Worm (Caenorhabditis elegans) whole organism, L4 larva: Measurements from ENCODE around the gene F55G11.4.

Experiments used
- F26F4.8 ChIP-seq: fragments of 200-800 bp; sonication (Bioruptor generic); conservative IDR thresholded peaks from 2 replicates; pipeline ENCODE4 v1.3.6; 2022; ENCODE audit warnings: missing genetic modification characterization, missing compliant biosample characterization
- R02D3.7 ChIP-seq: fragments of 150-350 bp; sonication (generic microtip); optimal IDR thresholded peaks from 3 replicates; lab custom pipeline; 2014; ENCODE audit warnings: missing biosample characterization, missing genetic modification characterization
- T26A8.4 ChIP-seq: fragments of 200-800 bp; sonication (Bioruptor generic); IDR thresholded peaks from 2 replicates; pipeline ENCODE4 v1.3.6; 2022; ENCODE audit warnings: missing genetic modification characterization, missing compliant biosample characterization
- aha-1 ChIP-seq: fragments of 150-350 bp; peaks from one replicate; lab custom pipeline; 2014; ENCODE audit warnings: missing biosample characterization, missing genetic modification characterization
- aly-2 ChIP-seq: sonication (generic microtip); optimal IDR thresholded peaks from 2 replicates; lab custom pipeline; 2018; ENCODE audit warnings: missing biosample characterization, missing genetic modification characterization
- arid-1 ChIP-seq: fragments of 200-800 bp; sonication (Bioruptor generic); conservative IDR thresholded peaks from 2 replicates; pipeline ENCODE4 v1.3.6; 2022; ENCODE audit warnings: missing genetic modification reagents, missing genetic modification characterization, missing compliant biosample characterization
- ceh-20 ChIP-seq: fragments of 200-800 bp; sonication (Bioruptor generic); IDR thresholded peaks from 2 replicates; pipeline ENCODE4 v1.3.6; 2022; ENCODE audit warnings: missing genetic modification reagents, missing genetic modification characterization, missing compliant biosample characterization
- ceh-44 ChIP-seq: fragments of 200-800 bp; sonication (Bioruptor generic); IDR thresholded peaks from 2 replicates; pipeline ENCODE4 v1.3.6; 2022; ENCODE audit warnings: missing genetic modification reagents, missing genetic modification characterization, missing compliant biosample characterization
- cey-2 ChIP-seq: sonication (generic microtip); optimal IDR thresholded peaks from 3 replicates; lab custom pipeline; 2017; ENCODE audit warnings: missing genetic modification characterization, mild to moderate bottlenecking, missing compliant biosample characterization, antibody characterized with exemption, borderline replicate concordance; ENCODE audit not compliant: insufficient read depth
- daf-16 ChIP-seq, 3 experiments: sonication (generic microtip); optimal IDR thresholded peaks; 2 replicates each; lab custom pipeline; 2016 to 2017; ENCODE audit warnings: missing genetic modification characterization in 3 of 3, missing genetic modification reagents in 3 of 3, mild to moderate bottlenecking in 2 of 3, missing compliant biosample characterization in 2 of 3, missing biosample characterization in 1 of 3, moderate library complexity in 1 of 3
- dmd-6 ChIP-seq: fragments of 200-800 bp; sonication (Bioruptor generic); IDR thresholded peaks from 2 replicates; pipeline ENCODE4 v1.3.6; 2022; ENCODE audit warnings: missing genetic modification reagents, missing genetic modification characterization, missing compliant biosample characterization
- dmd-8 ChIP-seq: fragments of 200-800 bp; sonication (Bioruptor generic); IDR thresholded peaks from 2 replicates; pipeline ENCODE4 v1.3.6; 2022; ENCODE audit warnings: missing genetic modification characterization, missing compliant biosample characterization
- dpl-1 ChIP-seq: fragments of 150-350 bp; optimal IDR thresholded peaks from 2 replicates; lab custom pipeline; 2014; ENCODE audit warnings: missing biosample characterization, missing genetic modification reagents, missing genetic modification characterization
- dve-1 ChIP-seq: sonication (generic microtip); optimal IDR thresholded peaks from 2 replicates; lab custom pipeline; 2017; ENCODE audit warnings: antibody characterized with exemption, mild to moderate bottlenecking, missing genetic modification characterization, missing compliant biosample characterization; ENCODE audit not compliant: insufficient read depth
- egl-27 ChIP-seq: sonication (generic microtip); optimal IDR thresholded peaks from 3 replicates; lab custom pipeline; 2017; ENCODE audit warnings: missing biosample characterization, missing genetic modification reagents, missing genetic modification characterization
- egl-43 ChIP-seq: fragments of 200-800 bp; sonication (Bioruptor generic); IDR thresholded peaks from 2 replicates; pipeline ENCODE4 v1.3.6; 2022; ENCODE audit warnings: missing genetic modification reagents, missing genetic modification characterization, missing compliant biosample characterization
- fos-1 ChIP-seq: fragments of 150-350 bp; optimal IDR thresholded peaks from 2 replicates; lab custom pipeline; 2014; ENCODE audit warnings: missing biosample characterization, missing genetic modification characterization
- gei-8 ChIP-seq: fragments of 200-800 bp; sonication (Bioruptor generic); optimal IDR thresholded peaks from 2 replicates; lab custom pipeline; 2018; ENCODE audit warnings: mild to moderate bottlenecking, missing genetic modification characterization, missing compliant biosample characterization
- hif-1 ChIP-seq, 2 experiments: sonication (generic microtip); optimal IDR thresholded peaks; 2 replicates each; lab custom pipeline; 2016 to 2017; ENCODE audit warnings: missing compliant biosample characterization in 2 of 2, missing genetic modification characterization in 2 of 2, missing genetic modification reagents in 2 of 2, missing genotype in 2 of 2, mild to moderate bottlenecking in 1 of 2
- hlh-11 ChIP-seq: fragments of 200-800 bp; sonication (Bioruptor generic); optimal IDR thresholded peaks from 2 replicates; lab custom pipeline; 2018; ENCODE audit warnings: mild to moderate bottlenecking, missing genetic modification characterization, missing compliant biosample characterization
- hlh-30 ChIP-seq: sonication (generic microtip); optimal IDR thresholded peaks from 2 replicates; lab custom pipeline; 2017; ENCODE audit warnings: antibody characterized with exemption, mild to moderate bottlenecking, missing genetic modification characterization, missing compliant biosample characterization; ENCODE audit not compliant: insufficient read depth
- lin-13 ChIP-seq: fragments of 150-350 bp; optimal IDR thresholded peaks from 2 replicates; lab custom pipeline; 2014; ENCODE audit warnings: missing biosample characterization, missing genetic modification reagents, missing genetic modification characterization
- lir-3 ChIP-seq: sonication (generic microtip); optimal IDR thresholded peaks from 2 replicates; lab custom pipeline; 2016; ENCODE audit warnings: mild to moderate bottlenecking, missing genetic modification characterization, missing compliant biosample characterization
- madf-9 ChIP-seq: fragments of 200-800 bp; sonication (Bioruptor generic); conservative IDR thresholded peaks from 2 replicates; pipeline ENCODE4 v1.3.6; 2022; ENCODE audit warnings: missing genetic modification reagents, missing genetic modification characterization, missing compliant biosample characterization
- mdl-1 ChIP-seq, 2 experiments: fragments of 150-350 bp in 1 of 2; sonication (generic microtip) in 1 of 2; optimal IDR thresholded peaks; 2 replicates each; lab custom pipeline; 2014 to 2017; ENCODE audit warnings: missing biosample characterization in 2 of 2, missing genetic modification characterization in 2 of 2
- mes-2 ChIP-seq: sonication (generic microtip); optimal IDR thresholded peaks from 2 replicates; lab custom pipeline; 2016; ENCODE audit warnings: missing genotype, mild to moderate bottlenecking, missing genetic modification characterization, missing compliant biosample characterization; ENCODE audit not compliant: poor library complexity, severe bottlenecking
- mxl-2 ChIP-seq: fragments of 200-800 bp; sonication (Bioruptor generic); conservative IDR thresholded peaks from 2 replicates; pipeline ENCODE4 v1.3.6; 2022; ENCODE audit warnings: missing genetic modification reagents, missing genetic modification characterization, missing compliant biosample characterization
- nhr-237 ChIP-seq: sonication (generic microtip); optimal IDR thresholded peaks from 2 replicates; lab custom pipeline; 2017; ENCODE audit warnings: missing biosample characterization, missing genetic modification characterization
- nhr-25 ChIP-seq: sonication (generic microtip); optimal IDR thresholded peaks from 2 replicates; lab custom pipeline; 2017; ENCODE audit warnings: missing genetic modification characterization, mild to moderate bottlenecking, missing compliant biosample characterization, antibody characterized with exemption, moderate library complexity, borderline replicate concordance; ENCODE audit not compliant: insufficient read depth
- nhr-28 ChIP-seq: fragments of 150-350 bp; optimal IDR thresholded peaks from 2 replicates; lab custom pipeline; 2014; ENCODE audit warnings: missing biosample characterization, missing genetic modification characterization
- nhr-6 ChIP-seq: fragments of 150-350 bp; optimal IDR thresholded peaks from 2 replicates; lab custom pipeline; 2014; ENCODE audit warnings: missing biosample characterization, missing genetic modification characterization
- nhr-76 ChIP-seq: fragments of 150-350 bp; optimal IDR thresholded peaks from 2 replicates; lab custom pipeline; 2014; ENCODE audit warnings: missing biosample characterization, missing genetic modification characterization
- php-3 ChIP-seq: fragments of 200-800 bp; sonication (Bioruptor generic); IDR thresholded peaks from 2 replicates; pipeline ENCODE4 v1.3.6; 2022; ENCODE audit warnings: missing genetic modification reagents, missing genetic modification characterization, missing compliant biosample characterization
- pqm-1 ChIP-seq: sonication (generic microtip); optimal IDR thresholded peaks from 2 replicates; lab custom pipeline; 2017; ENCODE audit warnings: missing biosample characterization, missing genetic modification characterization
- sdz-12 ChIP-seq: fragments of 200-800 bp; sonication (Bioruptor generic); optimal IDR thresholded peaks from 2 replicates; lab custom pipeline; 2018; ENCODE audit warnings: mild to moderate bottlenecking, missing genetic modification characterization, missing compliant biosample characterization
- spr-1 ChIP-seq: sonication (generic microtip); optimal IDR thresholded peaks from 2 replicates; lab custom pipeline; 2016; ENCODE audit warnings: mild to moderate bottlenecking, missing genetic modification characterization, missing compliant biosample characterization
- tag-97 ChIP-seq: fragments of 200-800 bp; sonication (Bioruptor generic); IDR thresholded peaks from 2 replicates; pipeline ENCODE4 v1.3.6; 2022; ENCODE audit warnings: missing genetic modification characterization, missing compliant biosample characterization
- unc-62 ChIP-seq, 3 experiments: fragments of 150-350 bp in 1 of 3; sonication (generic microtip); optimal IDR thresholded peaks in 2 of 3; peaks in 1 of 3; 1 replicate in 1 of 3; 2 replicates in 2 of 3; lab custom pipeline; 2014 to 2017; ENCODE audit warnings: missing biosample characterization in 3 of 3, missing genetic modification characterization in 3 of 3, missing genetic modification reagents in 3 of 3, missing genotype in 1 of 3
- vab-7 ChIP-seq: fragments of 200-800 bp; sonication (Bioruptor generic); IDR thresholded peaks from 2 replicates; pipeline ENCODE4 v1.3.6; 2022; ENCODE audit warnings: missing genetic modification reagents, missing genetic modification characterization, missing compliant biosample characterization
- zag-1 ChIP-seq: fragments of 150-350 bp; optimal IDR thresholded peaks from 2 replicates; lab custom pipeline; 2014; ENCODE audit warnings: missing biosample characterization, missing genetic modification characterization
- zip-11 ChIP-seq: fragments of 200-800 bp; sonication (Bioruptor generic); IDR thresholded peaks from 2 replicates; pipeline ENCODE4 v1.3.6; 2022; ENCODE audit warnings: missing genetic modification characterization, missing compliant biosample characterization
- zip-2 ChIP-seq: fragments of 150-350 bp; optimal IDR thresholded peaks from 2 replicates; lab custom pipeline; 2014; ENCODE audit warnings: missing biosample characterization, missing genetic modification characterization

F55G11.4 gene

ce11 chrIV:12995886-12996285, 22.5 kb downstream of the F55G11.4 start, which contains the start of gene K10D11.7:
K10D11.7 (minus strand) TSS chrIV:12995986.
- no peak for TF ChIP-seq lin-13 (GFP tag; lab: Kevin White, UChicago)
- TF ChIP-seq sdz-12 (GFP tag; lab: Kevin White, UChicago), result no peak
- TF ChIP-seq zag-1 (tag; lab: Kevin White, UChicago), result no peak
- TF ChIP-seq F26F4.8 (GFP tag; lab: Robert Waterston, UW), result no peak
- TF ChIP-seq unc-62 (GFP tag; optimal IDR thresholded peaks at IDR 0.05 in 1 of 2; lab: Kevin White, UChicago), result no peak
- no peak for TF ChIP-seq unc-62 (tag; optimal IDR thresholded peaks at IDR 0.05; lab: Kevin White, UChicago)
- no peak for TF ChIP-seq nhr-76
- TF ChIP-seq nhr-6 (tag; lab: Kevin White, UChicago), result no peak
- no peak for TF ChIP-seq fos-1
- no peak for TF ChIP-seq tag-97

- TF ChIP-seq hlh-30 (tag; lab: Kevin White, UChicago), result peak; percentile 48
- no peak for TF ChIP-seq hif-1 (tag; optimal IDR thresholded peaks at IDR 0.05; lab: Kevin White, UChicago)
- peak; percentile 27 for TF ChIP-seq nhr-28 (tag; lab: Kevin White, UChicago)
Observed at ce11 chrIV:12997560-12997959, 24.1 kb downstream of the F55G11.4 start.

- no peak for TF ChIP-seq R02D3.7 (tag; lab: Kevin White, UChicago)
- no peak for TF ChIP-seq madf-9 (GFP tag; lab: Robert Waterston, UW)
- TF ChIP-seq mes-2 (tag; lab: Kevin White, UChicago), result peak; percentile 42
- TF ChIP-seq egl-27 (tag; lab: Kevin White, UChicago), result no peak
- no peak for TF ChIP-seq zip-2
- TF ChIP-seq mdl-1 (tag; optimal IDR thresholded peaks at IDR 0.05; lab: Kevin White, UChicago), result no peak
- TF ChIP-seq hlh-11 (tag; lab: Kevin White, UChicago), result peak; percentile 17
Observed at ce11 chrIV:12999087-12999486, 25.7 kb downstream of the F55G11.4 start.

ce11 chrIV:13008405-13009208, 35.2 kb downstream of the F55G11.4 start, which contains the start of gene mbk-2:
mbk-2 (plus strand) TSS chrIV:13009158.
- TF ChIP-seq nhr-25 (tag; lab: Kevin White, UChicago) (no peak), gei-8 (GFP tag; lab: Kevin White, UChicago) (no peak), hlh-30 (tag; lab: Kevin White, UChicago) (peak; percentile 9), ceh-20 (GFP tag; lab: Robert Waterston, UW) (no peak), cey-2 (tag; lab: Kevin White, UChicago) (no peak), pqm-1 (tag; lab: Kevin White, UChicago) (peak; percentile 38), aha-1 (tag; lab: Kevin White, UChicago) (peak; percentile 58), fos-1 (no peak), php-3 (GFP tag; lab: Robert Waterston, UW) (peak; percentile 72), dve-1 (peak; percentile 58), zip-11 (GFP tag; lab: Robert Waterston, UW) (no peak), ceh-44 (GFP tag; lab: Robert Waterston, UW) (no peak), lir-3 (tag; lab: Kevin White, UChicago) (no peak), mes-2 (tag; lab: Kevin White, UChicago) (no peak), dmd-6 (GFP tag; lab: Robert Waterston, UW) (peak; percentile 7; the same call in 1 of the 2 replicates), nhr-28 (tag; lab: Kevin White, UChicago) (peak; percentile 45), daf-16 (GFP tag; optimal IDR thresholded peaks at IDR 0.05; lab: Kevin White, UChicago) (no peak), daf-16 (tag; optimal IDR thresholded peaks at IDR 0.05; lab: Kevin White, UChicago) (peak; percentile 76), dmd-8 (GFP tag; lab: Robert Waterston, UW) (no peak), arid-1 (no peak), dpl-1 (no peak), aly-2 (no peak), madf-9 (GFP tag; lab: Robert Waterston, UW) (no peak), egl-43 (GFP tag; lab: Robert Waterston, UW) (no peak), T26A8.4 (GFP tag; lab: Robert Waterston, UW) (no peak), hlh-11 (tag; lab: Kevin White, UChicago) (peak; percentile 58), nhr-237 (tag; lab: Kevin White, UChicago) (no peak), spr-1 (no peak), vab-7 (GFP tag; lab: Robert Waterston, UW) (no peak), mxl-2 (no peak)
